Fruit fly (Drosophila melanogaster): ENCODE results near the gene Eip74EF.

Gene Eip74EF

dm6 chr3L:17566335-17567242 is 52.5 kb downstream of the Eip74EF start (continued):
- TF ChIP-seq CG4854 (GFP tag; optimal IDR thresholded peaks at IDR 0.05) (no peak), CG15601 (tag; optimal IDR thresholded peaks at IDR 0.05) (peak; percentile 69), rib (GFP tag; IDR thresholded peaks at IDR 0.05) (no peak), Oli (tag; optimal IDR thresholded peaks at IDR 0.05) (peak; percentile 92), ato (GFP tag; IDR thresholded peaks at IDR 0.05; ENCODE audit: partially characterized antibody) (no peak), CG34422 (GFP tag; IDR thresholded peaks at IDR 0.05) (peak; percentile 80), sna (GFP tag; IDR thresholded peaks at IDR 0.05; ENCODE audit: partially characterized antibody) (no peak), dpn (GFP tag; optimal IDR thresholded peaks at IDR 0.05) (peak; percentile 28 to 68), emc (GFP tag; optimal IDR thresholded peaks at IDR 0.05) (no peak), Usf (GFP tag; optimal IDR thresholded peaks at IDR 0.05) (no peak), CG17829 (tag; optimal IDR thresholded peaks at IDR 0.05) (peak; percentile 69), CG17612 (GFP tag; IDR thresholded peaks at IDR 0.05) (no peak), ind (GFP tag; optimal IDR thresholded peaks at IDR 0.05) (peak; percentile 62), ssp (GFP tag; IDR thresholded peaks at IDR 0.05) (peak; percentile 59), Poxn (GFP tag; IDR thresholded peaks at IDR 0.05) (no peak), Ets97D (GFP tag; optimal IDR thresholded peaks at IDR 0.05) (no peak), Side (GFP tag; optimal IDR thresholded peaks at IDR 0.05) (no peak), Tbp (GFP tag; optimal IDR thresholded peaks at IDR 0.05) (no peak), CG6272 (GFP tag; IDR thresholded peaks at IDR 0.05) (peak; percentile 40; the same call in 1 of the 2 replicates), Awh (GFP tag; IDR thresholded peaks at IDR 0.05) (peak; percentile 83), lmd (GFP tag; IDR thresholded peaks at IDR 0.05) (peak; percentile 71), jumu (GFP tag; optimal IDR thresholded peaks at IDR 0.05) (no peak), PHDP (tag; optimal IDR thresholded peaks at IDR 0.05) (peak; percentile 77), CG6175 (GFP tag; IDR thresholded peaks at IDR 0.05) (0 out of 3 replicates have a peak, but pooled peaks have one; percentile 30), prd (optimal IDR thresholded peaks at IDR 0.05) (no peak), prd (GFP tag; IDR thresholded peaks at IDR 0.05) (peak; percentile 75; the same call in 2 of the 3 replicates), CG2129 (GFP tag; IDR thresholded peaks at IDR 0.05; ENCODE audit: partially characterized antibody) (no peak), sens-2 (GFP tag; IDR thresholded peaks at IDR 0.05) (no peak; the same call in 1 of the 2 replicates), gt (GFP tag; IDR thresholded peaks at IDR 0.05) (peak; percentile 54), Hr39 (optimal IDR thresholded peaks at IDR 0.05) (no peak), bcd (GFP tag; optimal IDR thresholded peaks at IDR 0.05) (peak; percentile 78), jigr1 (GFP tag; IDR thresholded peaks at IDR 0.05) (peak; percentile 51; the same call in 1 of the 3 replicates), D19A (tag; optimal IDR thresholded peaks at IDR 0.05) (peak; percentile 80), Hr78 (GFP tag; optimal IDR thresholded peaks at IDR 0.05) (peak in 1 of 2 experiments; percentile 71), Atf3 (GFP tag; optimal IDR thresholded peaks at IDR 0.05) (peak; percentile 4), CG18011 (GFP tag; optimal IDR thresholded peaks at IDR 0.05) (no peak), CG11093 (GFP tag; IDR thresholded peaks at IDR 0.05) (peak; percentile 80), vnd (GFP tag; IDR thresholded peaks at IDR 0.05; ENCODE audit: partially characterized antibody) (peak; percentile 40; the same call in 1 of the 3 replicates), her (GFP tag; optimal IDR thresholded peaks at IDR 0.05) (no peak), sens (GFP tag) (peak; percentile 93), kah (GFP tag; optimal IDR thresholded peaks at IDR 0.05) (peak; percentile 65), Mes4 (GFP tag; optimal IDR thresholded peaks at IDR 0.05) (peak; percentile 20), CG12391 (tag; optimal IDR thresholded peaks at IDR 0.05) (peak; percentile 74), YL-1 (GFP tag; optimal IDR thresholded peaks at IDR 0.05) (peak; percentile 51), CG12104 (GFP tag; optimal IDR thresholded peaks at IDR 0.05) (peak; percentile 67), unpg (GFP tag; optimal IDR thresholded peaks at IDR 0.05) (peak; percentile 79), maf-S (GFP tag; optimal IDR thresholded peaks at IDR 0.05) (no peak), Vsx1 (GFP tag; optimal IDR thresholded peaks at IDR 0.05) (peak; percentile 57), CG9437 (GFP tag; optimal IDR thresholded peaks at IDR 0.05) (peak; percentile 76)
